Fruit fly (Drosophila melanogaster) whole organism, embryonic: ENCODE data around the gene CG7966.
A peak's percentile ranks its signal among the peaks of the same experiment; 100 is the strongest.

Experiments used
- ATbp ChIP-seq: fragments of 200-800 bp; sonication (Bioruptor generic); optimal IDR thresholded peaks from 2 replicates; lab custom pipeline; 2017; ENCODE audit warnings: missing biosample characterization, mild to moderate bottlenecking, missing genetic modification characterization, missing genetic modification reagents
- Antp ChIP-seq: fragments of 200-800 bp; sonication (Bioruptor generic); optimal IDR thresholded peaks from 3 replicates; lab custom pipeline; 2016; ENCODE audit warnings: missing biosample characterization, missing genetic modification characterization
- BEAF-32 ChIP-seq: fragments of 200-800 bp; sonication (Bioruptor generic); optimal IDR thresholded peaks from 3 replicates; lab custom pipeline; 2017; ENCODE audit warnings: missing biosample characterization, missing genetic modification characterization, mild to moderate bottlenecking, moderate library complexity, missing genetic modification reagents
- CG10321 ChIP-seq: fragments of 200-800 bp; sonication (Bioruptor generic); IDR thresholded peaks from 2 replicates; pipeline ENCODE4 v1.3.6; 2022; ENCODE audit warnings: missing biosample characterization, missing genetic modification characterization
- CG10543 ChIP-seq: fragments of 200-800 bp; sonication (Bioruptor generic); optimal IDR thresholded peaks from 3 replicates; lab custom pipeline; 2017; ENCODE audit warnings: missing biosample characterization, mild to moderate bottlenecking, missing genetic modification characterization, moderate library complexity
- CG12071 ChIP-seq: fragments of 200-800 bp; sonication (Bioruptor generic); optimal IDR thresholded peaks from 3 replicates; lab custom pipeline; 2018; ENCODE audit warnings: missing biosample characterization, mild to moderate bottlenecking, missing genetic modification characterization
- CG15073 ChIP-seq: fragments of 200-800 bp; sonication (Bioruptor generic); optimal IDR thresholded peaks from 2 replicates; lab custom pipeline; 2016; ENCODE audit warnings: missing biosample characterization, missing genetic modification characterization
- CG18011 ChIP-seq: fragments of 200-800 bp; sonication (Bioruptor generic); optimal IDR thresholded peaks from 2 replicates; lab custom pipeline; 2017; ENCODE audit warnings: missing biosample characterization, missing genetic modification characterization, mild to moderate bottlenecking, moderate library complexity, missing genotype
- CG2129 ChIP-seq: fragments of 200-800 bp; sonication (Bioruptor generic); IDR thresholded peaks from 2 replicates; pipeline ENCODE4 v1.3.6; 2022; ENCODE audit warnings: missing biosample characterization, missing genetic modification characterization; ENCODE audit not compliant: partially characterized antibody
- CG3726 ChIP-seq: fragments of 200-800 bp; sonication (Bioruptor generic); IDR thresholded peaks from 3 replicates; pipeline ENCODE4, ENCODE4 v1.3.6; 2022; ENCODE audit warnings: missing biosample characterization, missing genetic modification characterization
- CG3847 ChIP-seq: fragments of 200-800 bp; sonication (Bioruptor generic); IDR thresholded peaks from 2 replicates; pipeline ENCODE4 v1.3.6; 2022; ENCODE audit warnings: missing biosample characterization, missing genetic modification characterization
- CG43689 ChIP-seq: fragments of 200-800 bp; sonication (Bioruptor generic); IDR thresholded peaks from 2 replicates; pipeline ENCODE4 v1.3.6; 2022; ENCODE audit warnings: missing biosample characterization, missing genetic modification characterization
- CG5180 ChIP-seq: fragments of 200-800 bp; sonication (Bioruptor generic); optimal IDR thresholded peaks from 3 replicates; lab custom pipeline; 2017; ENCODE audit warnings: missing biosample characterization, missing genetic modification characterization, mild to moderate bottlenecking, moderate library complexity, missing genetic modification reagents
- CG5245 ChIP-seq: fragments of 200-800 bp; sonication (Bioruptor generic); optimal IDR thresholded peaks from 3 replicates; lab custom pipeline; 2016; ENCODE audit warnings: missing biosample characterization, missing genetic modification characterization
- CG7928 ChIP-seq: fragments of 200-800 bp; sonication (Bioruptor generic); optimal IDR thresholded peaks from 2 replicates; lab custom pipeline; 2017; ENCODE audit warnings: missing biosample characterization, mild to moderate bottlenecking, missing genetic modification characterization
- CG7987 ChIP-seq: fragments of 200-800 bp; sonication (Bioruptor generic); optimal IDR thresholded peaks from 2 replicates; lab custom pipeline; 2018; ENCODE audit warnings: missing biosample characterization, mild to moderate bottlenecking, missing genetic modification characterization, moderate library complexity
- CG9876 ChIP-seq: fragments of 200-800 bp; sonication (Bioruptor generic); optimal IDR thresholded peaks from 2 replicates; lab custom pipeline; 2016; ENCODE audit warnings: missing biosample characterization, missing genetic modification characterization
- D19B ChIP-seq: fragments of 200-800 bp; sonication (Bioruptor generic); optimal IDR thresholded peaks from 2 replicates; lab custom pipeline; 2017; ENCODE audit warnings: missing biosample characterization, mild to moderate bottlenecking, missing genetic modification characterization
- Dek ChIP-seq: fragments of 200-800 bp; sonication (Bioruptor generic); optimal IDR thresholded peaks from 3 replicates; lab custom pipeline; 2019; ENCODE audit warnings: missing biosample characterization, mild to moderate bottlenecking, missing genetic modification characterization, moderate library complexity
- Elba2 ChIP-seq: fragments of 200-800 bp; sonication (Bioruptor generic); optimal IDR thresholded peaks from 3 replicates; lab custom pipeline; 2016; ENCODE audit warnings: missing biosample characterization, missing genetic modification characterization
- Hr39 ChIP-seq: fragments of >200 bp; optimal IDR thresholded peaks from 2 replicates; lab custom pipeline; 2017
- Rfx ChIP-seq: fragments of 200-800 bp; sonication (Bioruptor generic); IDR thresholded peaks from 2 replicates; pipeline ENCODE4 v1.3.6; 2022; ENCODE audit warnings: missing biosample characterization, missing genetic modification characterization
- Scr ChIP-seq: fragments of 200-800 bp; sonication (Bioruptor generic); IDR thresholded peaks from 2 replicates; pipeline ENCODE4 v1.3.6; 2022; ENCODE audit warnings: missing biosample characterization, missing genetic modification characterization; ENCODE audit not compliant: partially characterized antibody
- Side ChIP-seq: fragments of 200-800 bp; sonication (Bioruptor generic); optimal IDR thresholded peaks from 2 replicates; lab custom pipeline; 2016; ENCODE audit warnings: missing biosample characterization, missing genetic modification characterization
- Trl ChIP-seq, 3 experiments: fragments of >200 bp in 2 of 3; fragments of 200-800 bp in 1 of 3; sonication (Bioruptor generic) in 1 of 3; optimal IDR thresholded peaks; 2 replicates in 1 of 3; 3 replicates in 2 of 3; lab custom pipeline; 2016 to 2017; ENCODE audit warnings: missing biosample characterization in 1 of 3, missing genetic modification characterization in 1 of 3
- al ChIP-seq: fragments of 200-800 bp; sonication (Bioruptor generic); IDR thresholded peaks from 2 replicates; pipeline ENCODE4 v1.3.6; 2022; ENCODE audit warnings: missing biosample characterization, missing genetic modification characterization
- bcd ChIP-seq: fragments of 200-800 bp; sonication (Bioruptor generic); optimal IDR thresholded peaks from 2 replicates; lab custom pipeline; 2017; ENCODE audit warnings: missing biosample characterization, mild to moderate bottlenecking, missing genetic modification characterization
- chinmo ChIP-seq: fragments of 200-800 bp; sonication (Bioruptor generic); IDR thresholded peaks from 4 replicates; pipeline ENCODE4 v1.3.6; 2022; ENCODE audit warnings: missing biosample characterization, missing genetic modification characterization; ENCODE audit not compliant: partially characterized antibody
- chn ChIP-seq: fragments of 200-800 bp; sonication (Bioruptor generic); optimal IDR thresholded peaks from 2 replicates; lab custom pipeline; 2016; ENCODE audit warnings: missing biosample characterization, missing genetic modification characterization
- corto ChIP-seq: fragments of 200-800 bp; sonication (Bioruptor generic); optimal IDR thresholded peaks from 2 replicates; lab custom pipeline; 2016; ENCODE audit warnings: missing biosample characterization, mild to moderate bottlenecking, missing genetic modification characterization, moderate library complexity
- da ChIP-seq: fragments of 200-800 bp; sonication (Bioruptor generic); optimal IDR thresholded peaks from 2 replicates; lab custom pipeline; 2016; ENCODE audit warnings: missing biosample characterization, missing genetic modification characterization
- her ChIP-seq: fragments of 200-800 bp; sonication (Bioruptor generic); optimal IDR thresholded peaks from 2 replicates; lab custom pipeline; 2016; ENCODE audit warnings: missing biosample characterization, missing genetic modification characterization
- knrl ChIP-seq: fragments of 200-800 bp; sonication (Bioruptor generic); IDR thresholded peaks from 3 replicates; pipeline ENCODE4 v1.3.6; 2022; ENCODE audit warnings: missing biosample characterization, missing genetic modification characterization; ENCODE audit not compliant: partially characterized antibody
- lmd ChIP-seq: fragments of 200-800 bp; sonication (Bioruptor generic); IDR thresholded peaks from 2 replicates; pipeline ENCODE4 v1.3.6; 2022; ENCODE audit warnings: missing biosample characterization, missing genetic modification characterization
- onecut ChIP-seq: fragments of 200-800 bp; sonication (Bioruptor generic); IDR thresholded peaks from 2 replicates; pipeline ENCODE4 v1.3.6; 2022; ENCODE audit warnings: missing biosample characterization, missing genetic modification characterization
- org-1 ChIP-seq: fragments of 200-800 bp; sonication (Bioruptor generic); optimal IDR thresholded peaks from 2 replicates; lab custom pipeline; 2017; ENCODE audit warnings: missing biosample characterization, missing genetic modification characterization
- p53 ChIP-seq: fragments of 200-800 bp; sonication (Bioruptor generic); optimal IDR thresholded peaks from 2 replicates; lab custom pipeline; 2016; ENCODE audit warnings: missing biosample characterization, missing genetic modification characterization
- pb ChIP-seq: fragments of 200-800 bp; sonication (Bioruptor generic); optimal IDR thresholded peaks from 3 replicates; lab custom pipeline; 2016; ENCODE audit warnings: missing biosample characterization, missing genetic modification characterization
- psq ChIP-seq: fragments of 200-800 bp; sonication (Bioruptor generic); optimal IDR thresholded peaks from 2 replicates; lab custom pipeline; 2017; ENCODE audit warnings: missing biosample characterization, missing genetic modification characterization
- ranshi ChIP-seq: fragments of 200-800 bp; sonication (Bioruptor generic); IDR thresholded peaks from 2 replicates; pipeline ENCODE4 v1.3.6; 2022; ENCODE audit warnings: missing biosample characterization, missing genetic modification characterization
- repo ChIP-seq: fragments of 200-800 bp; sonication (Bioruptor generic); optimal IDR thresholded peaks from 2 replicates; lab custom pipeline; 2016; ENCODE audit warnings: missing biosample characterization, missing genetic modification characterization
- salm ChIP-seq: fragments of 200-800 bp; sonication (Bioruptor generic); optimal IDR thresholded peaks from 2 replicates; lab custom pipeline; 2018; ENCODE audit warnings: missing biosample characterization, mild to moderate bottlenecking, missing genetic modification characterization
- shn ChIP-seq: fragments of 200-800 bp; sonication (Bioruptor generic); optimal IDR thresholded peaks from 3 replicates; lab custom pipeline; 2016; ENCODE audit warnings: missing biosample characterization, missing genetic modification characterization
- slbo ChIP-seq: fragments of 200-800 bp; sonication (Bioruptor generic); IDR thresholded peaks from 2 replicates; pipeline ENCODE4 v1.3.6; 2022; ENCODE audit warnings: missing biosample characterization, missing genetic modification characterization
- trh ChIP-seq: fragments of 200-800 bp; sonication (Bioruptor generic); optimal IDR thresholded peaks from 2 replicates; lab custom pipeline; 2016; ENCODE audit warnings: missing biosample characterization, missing genetic modification characterization
- zfh2 ChIP-seq: fragments of 200-800 bp; sonication (Bioruptor generic); optimal IDR thresholded peaks from 2 replicates; lab custom pipeline; 2016; ENCODE audit warnings: missing biosample characterization, missing genetic modification characterization

Gene CG7966

dm6 chr3R:13010905-13011620 lies 40.2 kb downstream of the CG7966 start, which contains the start of gene CG8031 (continued):
- TF ChIP-seq CG10543 (GFP tag; lab: Kevin White, UChicago), result no peak
- no peak for TF ChIP-seq salm
- TF ChIP-seq trh, result no peak
- TF ChIP-seq CG43689 (GFP tag; lab: Robert Waterston, UW), result no peak
- TF ChIP-seq zfh2 (GFP tag; lab: Kevin White, UChicago), result no peak
- no peak for TF ChIP-seq CG5245
- TF ChIP-seq Hr39 (lab: Kevin White, UChicago), result no peak
- TF ChIP-seq chn (GFP tag; lab: Kevin White, UChicago), result no peak
- TF ChIP-seq org-1 (GFP tag; lab: Kevin White, UChicago), result no peak
- no peak for TF ChIP-seq CG7987 (GFP tag; lab: Kevin White, UChicago)
- peak; percentile 90 for TF ChIP-seq CG7928 (GFP tag; lab: Kevin White, UChicago)
- TF ChIP-seq BEAF-32 (GFP tag; lab: Kevin White, UChicago), result peak; percentile 60
- TF ChIP-seq bcd (GFP tag; lab: Kevin White, UChicago), result no peak
- TF ChIP-seq CG3847 (GFP tag; lab: Robert Waterston, UW), result peak; percentile 54
- TF ChIP-seq Rfx (GFP tag; lab: Robert Waterston, UW), result no peak
- TF ChIP-seq Trl (optimal IDR thresholded peaks at IDR 0.05; lab: Kevin White, UChicago), result no peak
- TF ChIP-seq Trl (GFP tag; optimal IDR thresholded peaks at IDR 0.05; lab: Kevin White, UChicago), result no peak
- TF ChIP-seq CG18011 (GFP tag; lab: Kevin White, UChicago), result no peak
- no peak for TF ChIP-seq CG2129
- no peak for TF ChIP-seq ranshi (GFP tag; lab: Robert Waterston, UW)
- TF ChIP-seq shn (GFP tag; lab: Kevin White, UChicago), result no peak
- peak; percentile 91; the same call in 3 of the 4 replicates for TF ChIP-seq chinmo (GFP tag; lab: Robert Waterston, UW)
- no peak for TF ChIP-seq Elba2 (GFP tag; lab: Kevin White, UChicago)
- TF ChIP-seq Antp (GFP tag; lab: Kevin White, UChicago), result no peak
- no peak for TF ChIP-seq Side (GFP tag; lab: Kevin White, UChicago)
- no peak for TF ChIP-seq Scr (GFP tag; lab: Robert Waterston, UW)
- no peak for TF ChIP-seq D19B (GFP tag; lab: Kevin White, UChicago)
- TF ChIP-seq onecut (GFP tag; lab: Robert Waterston, UW), result no peak
- TF ChIP-seq p53 (GFP tag; lab: Kevin White, UChicago), result no peak
- TF ChIP-seq corto, result no peak
- TF ChIP-seq ATbp (GFP tag; lab: Kevin White, UChicago), result no peak
- TF ChIP-seq CG5180, result no peak
- no peak for TF ChIP-seq CG12071 (GFP tag; lab: Kevin White, UChicago)
- no peak for TF ChIP-seq CG15073
- no peak for TF ChIP-seq pb (GFP tag; lab: Kevin White, UChicago)
- no peak for TF ChIP-seq lmd

DNA sequence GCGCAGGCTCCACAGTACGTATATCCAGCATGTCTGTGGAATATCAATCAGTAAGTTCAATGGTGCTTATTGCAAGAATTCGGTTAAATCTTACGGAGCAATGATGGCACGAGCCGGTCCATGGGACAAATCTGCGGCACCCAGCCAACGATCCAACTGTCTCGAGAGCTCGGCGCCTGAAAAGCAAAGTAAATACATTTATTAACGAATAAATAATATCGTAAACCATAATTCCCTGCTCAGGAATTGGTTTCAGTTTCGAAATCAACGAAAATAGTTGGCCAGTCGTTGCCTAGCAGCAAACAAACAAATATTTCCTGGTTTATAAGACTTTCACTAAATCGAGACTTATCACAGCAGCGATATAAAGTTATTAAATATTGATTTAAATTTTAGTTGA lies 41.7 kb downstream of the CG7966 start, which contains the start of gene CG11656:
Gene CG11656, plus strand, starts transcription at position 301 of the 400 bp plus-strand sequence.
- TF ChIP-seq CG9876 (no peak), repo (no peak), da (GFP tag; lab: Kevin White, UChicago) (no peak), al (GFP tag; lab: Robert Waterston, UW) (no peak), CG5180 (no peak), knrl (GFP tag; lab: Robert Waterston, UW) (no peak), Dek (tag; lab: Kevin White, UChicago) (no peak), CG10321 (no peak), her (GFP tag; lab: Kevin White, UChicago) (no peak), slbo (GFP tag; lab: Robert Waterston, UW) (no peak), psq (GFP tag; lab: Kevin White, UChicago) (no peak), CG3726 (GFP tag; lab: Robert Waterston, UW) (no peak)
